Worm (Caenorhabditis elegans): ENCODE data around the gene ZC416.2.

- TF ChIP-seq aly-2 (tag; optimal IDR thresholded peaks at IDR 0.05): no peak
- TF ChIP-seq nhr-77 (tag; optimal IDR thresholded peaks at IDR 0.05): no peak
- no peak for TF ChIP-seq snpc-1.2 (GFP tag; IDR thresholded peaks at IDR 0.05)
Observed at ce11 chrIV:3618719-3619118, 14.7 kb upstream of the ZC416.2 start.

All from whole organism, L4 larva.